Fruit fly (Drosophila melanogaster): Measurements from ENCODE around the gene CG46320.

CG46320 gene

DNA sequence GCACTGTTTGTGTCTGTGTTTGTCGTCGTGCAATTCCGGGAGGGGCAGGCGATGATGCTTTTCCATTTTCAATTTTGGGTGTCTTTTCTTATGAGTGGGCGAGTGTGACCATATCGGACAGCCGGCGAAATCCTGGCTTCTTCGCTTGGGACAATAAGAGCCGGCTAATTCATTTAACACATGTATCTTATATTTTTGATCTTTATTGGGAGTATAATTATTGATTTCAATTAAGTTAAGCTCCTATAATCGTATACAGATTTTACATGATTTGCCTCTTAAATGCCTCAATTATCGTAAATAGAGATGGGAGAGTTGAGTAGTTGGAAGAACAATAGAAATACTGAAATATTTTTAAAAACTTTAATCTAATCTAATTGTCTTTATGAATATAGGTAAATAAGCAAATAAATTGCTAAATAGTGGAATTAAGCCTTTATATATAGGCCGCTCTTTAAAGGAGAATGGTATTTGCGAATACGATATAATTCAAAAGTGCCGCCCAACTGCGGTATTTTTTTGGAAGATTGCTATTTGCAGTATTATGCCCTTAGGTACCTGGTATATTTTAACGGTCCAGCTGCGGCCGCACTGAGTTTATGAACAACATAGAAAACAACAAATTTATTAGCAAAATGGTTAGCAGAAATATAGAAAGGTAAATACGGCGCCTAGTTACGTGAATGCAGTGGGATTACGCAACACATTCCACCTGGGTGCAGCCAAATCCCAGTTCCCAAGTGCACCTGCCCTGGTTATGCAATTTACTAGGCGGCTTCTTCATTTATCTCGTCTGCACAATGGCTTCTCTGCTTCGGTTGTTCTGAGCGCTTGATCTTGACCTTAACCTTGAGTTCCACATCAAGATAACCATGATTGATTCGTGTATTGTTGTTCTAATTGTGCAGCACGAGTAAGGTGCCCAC is 115.8 kb downstream of the CG46320 start, which contains the start of the genes Myt1, PGRP-LD and Pmi (continued):
- no peak for TF ChIP-seq Hsf (GFP tag; optimal IDR thresholded peaks at IDR 0.05)
- no peak for TF ChIP-seq Adf1 (GFP tag; IDR thresholded peaks at IDR 0.05)
- no peak for TF ChIP-seq CG1529 (GFP tag; optimal IDR thresholded peaks at IDR 0.05)
- TF ChIP-seq Ptx1 (GFP tag; IDR thresholded peaks at IDR 0.05), result no peak
- TF ChIP-seq gsb (GFP tag; IDR thresholded peaks at IDR 0.05), result no peak
- TF ChIP-seq Lhr (GFP tag; optimal IDR thresholded peaks at IDR 0.05), result peak; percentile 11
- TF ChIP-seq Ssrp (tag; optimal IDR thresholded peaks at IDR 0.05), result no peak
- TF ChIP-seq HLH4C (GFP tag; IDR thresholded peaks at IDR 0.05; ENCODE audit: partially characterized antibody), result 0 out of 3 replicates have a peak, but pooled peaks have one; percentile 17
- TF ChIP-seq CG31388 (GFP tag; optimal IDR thresholded peaks at IDR 0.05), result no peak
- TF ChIP-seq Blimp-1 (GFP tag; optimal IDR thresholded peaks at IDR 0.05), result no peak
- peak; percentile 2 for TF ChIP-seq lbe (GFP tag; optimal IDR thresholded peaks at IDR 0.05)
- TF ChIP-seq stwl (tag; optimal IDR thresholded peaks at IDR 0.05), result peak; percentile 5
- TF ChIP-seq CG12659 (GFP tag; optimal IDR thresholded peaks at IDR 0.05), result peak; percentile 9
- TF ChIP-seq ftz-f1 (GFP tag; optimal IDR thresholded peaks at IDR 0.05), result peak; percentile 79
- no peak for TF ChIP-seq Fer1 (GFP tag; optimal IDR thresholded peaks at IDR 0.05)
- TF ChIP-seq CG10654 (GFP tag; optimal IDR thresholded peaks at IDR 0.05), result no peak
- TF ChIP-seq CG16813 (GFP tag; IDR thresholded peaks at IDR 0.05; ENCODE audit: partially characterized antibody), result 0 out of 3 replicates have a peak, but pooled peaks have one; percentile 25
- no peak for TF ChIP-seq br (optimal IDR thresholded peaks at IDR 0.05)
- TF ChIP-seq Elba2 (GFP tag; optimal IDR thresholded peaks at IDR 0.05), result peak; percentile 56
- no peak for TF ChIP-seq lov (optimal IDR thresholded peaks at IDR 0.05)
- TF ChIP-seq lov (GFP tag; IDR thresholded peaks at IDR 0.05), result no peak
- no peak for TF ChIP-seq ems (GFP tag; optimal IDR thresholded peaks at IDR 0.05)
- no peak for TF ChIP-seq Atf6 (GFP tag; IDR thresholded peaks at IDR 0.05)
- TF ChIP-seq pzg (GFP tag; optimal IDR thresholded peaks at IDR 0.05), result peak; percentile 42
- no peak for TF ChIP-seq gcm (GFP tag; optimal IDR thresholded peaks at IDR 0.05)
- TF ChIP-seq Mrtf (GFP tag; IDR thresholded peaks at IDR 0.05), result no peak
- no peak for TF ChIP-seq Hr78 (GFP tag; optimal IDR thresholded peaks at IDR 0.05)
- TF ChIP-seq CG3281 (GFP tag; optimal IDR thresholded peaks at IDR 0.05), result no peak
- TF ChIP-seq CG2678 (tag; optimal IDR thresholded peaks at IDR 0.05), result no peak
- no peak for TF ChIP-seq Kr (GFP tag; optimal IDR thresholded peaks at IDR 0.05)
- peak; percentile 10 for TF ChIP-seq CoRest (tag; optimal IDR thresholded peaks at IDR 0.05)
- no peak for TF ChIP-seq gsb-n (tag; optimal IDR thresholded peaks at IDR 0.05)
- no peak for TF ChIP-seq CG4707 (GFP tag; optimal IDR thresholded peaks at IDR 0.05)
- TF ChIP-seq ab (GFP tag; optimal IDR thresholded peaks at IDR 0.05), result no peak
- TF ChIP-seq Sin3A (optimal IDR thresholded peaks at IDR 0.05), result peak; percentile 55
- peak; percentile 32 for TF ChIP-seq CG2116 (GFP tag; optimal IDR thresholded peaks at IDR 0.05)
- TF ChIP-seq slou (GFP tag; optimal IDR thresholded peaks at IDR 0.05), result no peak
- TF ChIP-seq Tbp (GFP tag; optimal IDR thresholded peaks at IDR 0.05), result no peak
- no peak for TF ChIP-seq Dip3 (GFP tag; optimal IDR thresholded peaks at IDR 0.05)
- no peak for TF ChIP-seq disco-r (GFP tag; optimal IDR thresholded peaks at IDR 0.05)
- TF ChIP-seq psq (GFP tag; optimal IDR thresholded peaks at IDR 0.05), result no peak
- TF ChIP-seq Lpt (GFP tag; optimal IDR thresholded peaks at IDR 0.05), result no peak
- peak; percentile 33; the same call in 1 of the 3 replicates for TF ChIP-seq CG34422 (GFP tag; IDR thresholded peaks at IDR 0.05)
- TF ChIP-seq Sox100B (GFP tag; optimal IDR thresholded peaks at IDR 0.05), result no peak
- no peak for TF ChIP-seq shn (GFP tag; optimal IDR thresholded peaks at IDR 0.05)
- TF ChIP-seq CG5245 (GFP tag; optimal IDR thresholded peaks at IDR 0.05), result no peak
- 0 out of 2 replicates have a peak, but pooled peaks have one; percentile 7 for TF ChIP-seq inv (GFP tag; IDR thresholded peaks at IDR 0.05; ENCODE audit: partially characterized antibody)
- no peak for TF ChIP-seq Six4 (GFP tag; optimal IDR thresholded peaks at IDR 0.05)
- no peak for TF ChIP-seq CG1233 (GFP tag; optimal IDR thresholded peaks at IDR 0.05)
- no peak for TF ChIP-seq CG10565 (GFP tag; optimal IDR thresholded peaks at IDR 0.05)
